Worm (Caenorhabditis elegans) whole organism, young adult: Measurements from ENCODE around the gene Y44A6D.5.

ENCODE experiments used
- B0019.2 ChIP-seq: fragments of 200-800 bp; sonication (Bioruptor generic); conservative IDR thresholded peaks from 2 replicates; pipeline ENCODE4 v1.3.6; 2022; ENCODE audit warnings: missing genetic modification reagents, missing genetic modification characterization, missing compliant biosample characterization
- B0261.1 ChIP-seq: sonication (generic microtip); optimal IDR thresholded peaks from 2 replicates; lab custom pipeline; 2016; ENCODE audit warnings: mild to moderate bottlenecking, missing genetic modification characterization, moderate library complexity, missing compliant biosample characterization
- D2030.7 ChIP-seq: fragments of 200-800 bp; sonication (Bioruptor generic); IDR thresholded peaks from 2 replicates; pipeline ENCODE4 v1.3.6; 2022; ENCODE audit warnings: missing genetic modification reagents, missing genetic modification characterization, missing compliant biosample characterization
- F10E7.11 ChIP-seq: sonication (generic microtip); optimal IDR thresholded peaks from 2 replicates; lab custom pipeline; 2017; ENCODE audit warnings: mild to moderate bottlenecking, missing genetic modification characterization, moderate library complexity, missing compliant biosample characterization
- F33H1.4 ChIP-seq: fragments of 200-800 bp; sonication (Bioruptor generic); IDR thresholded peaks from 2 replicates; pipeline ENCODE4 v1.3.6; 2022; ENCODE audit warnings: missing genetic modification reagents, missing genetic modification characterization, missing compliant biosample characterization
- F39B2.1 ChIP-seq: fragments of 200-800 bp; sonication (Bioruptor generic); IDR thresholded peaks from 2 replicates; pipeline ENCODE4 v1.3.6; 2022; ENCODE audit warnings: missing genetic modification reagents, missing genetic modification characterization, missing compliant biosample characterization
- K12H6.12 ChIP-seq: fragments of 200-800 bp; sonication (Bioruptor generic); optimal IDR thresholded peaks from 2 replicates; lab custom pipeline; 2018; ENCODE audit warnings: mild to moderate bottlenecking, missing genetic modification characterization, missing compliant biosample characterization
- Y53F4B.3 ChIP-seq: fragments of 200-800 bp; sonication (Bioruptor generic); IDR thresholded peaks from 2 replicates; pipeline ENCODE4 v1.3.6; 2022; ENCODE audit warnings: missing genetic modification reagents, missing genetic modification characterization, missing compliant biosample characterization
- Y67H2A.10 ChIP-seq: fragments of 200-800 bp; sonication (Bioruptor generic); conservative IDR thresholded peaks from 2 replicates; pipeline ENCODE4 v1.3.6; 2022; ENCODE audit warnings: missing genetic modification reagents, missing genetic modification characterization, missing compliant biosample characterization
- Y79H2A.3 ChIP-seq: fragments of 200-800 bp; sonication (Bioruptor generic); conservative IDR thresholded peaks from 2 replicates; pipeline ENCODE4 v1.3.6; 2022; ENCODE audit warnings: missing genetic modification reagents, missing genetic modification characterization, missing compliant biosample characterization
- akir-1 ChIP-seq: fragments of 200-800 bp; sonication (Bioruptor generic); optimal IDR thresholded peaks from 2 replicates; lab custom pipeline; 2018; ENCODE audit warnings: mild to moderate bottlenecking, missing genetic modification characterization, moderate library complexity, missing compliant biosample characterization
- ama-1 ChIP-seq, 3 experiments: fragments of 150-350 bp in 1 of 3; sonication (generic microtip) in 2 of 3; optimal IDR thresholded peaks; 2 replicates each; lab custom pipeline; 2014 to 2018; ENCODE audit warnings: missing biosample characterization in 2 of 3, missing genetic modification characterization in 2 of 3, missing genetic modification reagents in 2 of 3
- athp-1 ChIP-seq: sonication (generic microtip); optimal IDR thresholded peaks from 2 replicates; lab custom pipeline; 2017; ENCODE audit warnings: mild to moderate bottlenecking, missing genetic modification characterization, missing compliant biosample characterization
- attf-3 ChIP-seq: fragments of 200-800 bp; sonication (Bioruptor generic); conservative IDR thresholded peaks from 2 replicates; pipeline ENCODE4 v1.3.6; 2022; ENCODE audit warnings: missing genetic modification reagents, missing genetic modification characterization, missing compliant biosample characterization
- ceh-27 ChIP-seq: fragments of 200-800 bp; sonication (Bioruptor generic); optimal IDR thresholded peaks from 2 replicates; lab custom pipeline; 2018; ENCODE audit warnings: mild to moderate bottlenecking, missing genetic modification characterization, moderate library complexity, missing compliant biosample characterization
- ceh-58 ChIP-seq: fragments of 200-800 bp; sonication (Bioruptor generic); IDR thresholded peaks from 2 replicates; pipeline ENCODE4 v1.3.6; 2022; ENCODE audit warnings: missing genetic modification characterization, missing compliant biosample characterization
- die-1 ChIP-seq: sonication (generic microtip); optimal IDR thresholded peaks from 2 replicates; lab custom pipeline; 2016; ENCODE audit warnings: missing genotype, mild to moderate bottlenecking, missing genetic modification characterization, missing compliant biosample characterization
- efl-1 ChIP-seq: fragments of 150-350 bp; optimal IDR thresholded peaks from 2 replicates; lab custom pipeline; 2014; ENCODE audit warnings: missing biosample characterization, missing genetic modification reagents, missing genetic modification characterization
- ets-4 ChIP-seq: fragments of 200-800 bp; sonication (Bioruptor generic); optimal IDR thresholded peaks from 2 replicates; lab custom pipeline; 2018; ENCODE audit warnings: mild to moderate bottlenecking, missing genetic modification characterization, missing compliant biosample characterization
- hlh-26 ChIP-seq: fragments of 200-800 bp; sonication (Bioruptor generic); conservative IDR thresholded peaks from 2 replicates; pipeline ENCODE4 v1.3.6; 2022; ENCODE audit warnings: missing genetic modification reagents, missing genetic modification characterization, missing compliant biosample characterization
- hmg-1.2 ChIP-seq: fragments of 200-800 bp; sonication (Bioruptor generic); IDR thresholded peaks from 2 replicates; pipeline ENCODE4 v1.3.6; 2022; ENCODE audit warnings: missing genetic modification reagents, missing genetic modification characterization, missing compliant biosample characterization
- lag-1 ChIP-seq: fragments of 200-800 bp; sonication (Bioruptor generic); IDR thresholded peaks from 2 replicates; pipeline ENCODE4 v1.3.6; 2022; ENCODE audit warnings: missing genetic modification reagents, missing genetic modification characterization, missing compliant biosample characterization
- let-526 ChIP-seq: fragments of 200-800 bp; sonication (Bioruptor generic); IDR thresholded peaks from 2 replicates; pipeline ENCODE4 v1.3.6; 2022; ENCODE audit warnings: missing genetic modification reagents, missing genetic modification characterization, missing compliant biosample characterization
- lin-40 ChIP-seq: sonication (generic microtip); optimal IDR thresholded peaks from 2 replicates; lab custom pipeline; 2016; ENCODE audit warnings: missing genetic modification characterization, mild to moderate bottlenecking, missing compliant biosample characterization, missing genotype, missing genetic modification reagents
- lin-54 ChIP-seq: fragments of 200-800 bp; sonication (Bioruptor generic); optimal IDR thresholded peaks from 2 replicates; lab custom pipeline; 2018; ENCODE audit warnings: mild to moderate bottlenecking, missing genetic modification characterization, missing compliant biosample characterization
- lir-1 ChIP-seq: fragments of 200-800 bp; sonication (Bioruptor generic); conservative IDR thresholded peaks from 2 replicates; pipeline ENCODE4 v1.3.6; 2022; ENCODE audit warnings: missing genetic modification reagents, missing genetic modification characterization, missing compliant biosample characterization
- nfya-2 ChIP-seq: fragments of 200-800 bp; sonication (Bioruptor generic); IDR thresholded peaks from 2 replicates; pipeline ENCODE4 v1.3.6; 2022; ENCODE audit warnings: missing genetic modification reagents, missing genetic modification characterization, missing compliant biosample characterization
- nhr-120 ChIP-seq: fragments of 200-800 bp; sonication (Bioruptor generic); IDR thresholded peaks from 2 replicates; pipeline ENCODE4 v1.3.6; 2022; ENCODE audit warnings: missing genetic modification characterization, missing compliant biosample characterization
- pha-4 ChIP-seq: fragments of 150-350 bp; sonication (generic microtip); optimal IDR thresholded peaks from 2 replicates; lab custom pipeline; 2014; ENCODE audit warnings: missing biosample characterization, missing genetic modification reagents, missing genetic modification characterization
- repo-1 ChIP-seq: sonication (generic microtip); optimal IDR thresholded peaks from 2 replicates; lab custom pipeline; 2017; ENCODE audit warnings: mild to moderate bottlenecking, missing genetic modification characterization, missing compliant biosample characterization
- snpc-1.1 ChIP-seq: sonication (generic microtip); optimal IDR thresholded peaks from 2 replicates; lab custom pipeline; 2017; ENCODE audit warnings: missing genetic modification characterization, mild to moderate bottlenecking, missing compliant biosample characterization, antibody characterized with exemption, moderate library complexity, missing genotype, missing genetic modification reagents; ENCODE audit not compliant: insufficient read depth
- snpc-4 ChIP-seq, 5 experiments: fragments of 150-350 bp in 1 of 5; sonication (generic microtip) in 4 of 5; optimal IDR thresholded peaks; 2 replicates each; lab custom pipeline; 2014 to 2018; ENCODE audit warnings: missing genetic modification characterization in 5 of 5, missing biosample characterization in 3 of 5, antibody characterized with exemption in 2 of 5, mild to moderate bottlenecking in 2 of 5, missing compliant biosample characterization in 2 of 5, missing genotype in 2 of 5, moderate library complexity in 2 of 5, missing genetic modification reagents in 1 of 5
- tbp1 ChIP-seq: fragments of 200-800 bp; sonication (Bioruptor generic); optimal IDR thresholded peaks from 2 replicates; lab custom pipeline; 2018; ENCODE audit warnings: mild to moderate bottlenecking, missing genetic modification characterization, missing compliant biosample characterization
- tlf-1 ChIP-seq: fragments of 200-800 bp; sonication (Bioruptor generic); optimal IDR thresholded peaks from 2 replicates; lab custom pipeline; 2018; ENCODE audit warnings: mild to moderate bottlenecking, missing genetic modification characterization, missing compliant biosample characterization
- unc-62 ChIP-seq: fragments of 150-350 bp; optimal IDR thresholded peaks from 2 replicates; lab custom pipeline; 2014; ENCODE audit warnings: missing biosample characterization, missing genetic modification reagents, missing genetic modification characterization
- ztf-18 ChIP-seq: sonication (generic microtip); optimal IDR thresholded peaks from 2 replicates; lab custom pipeline; 2016; ENCODE audit warnings: missing genotype, mild to moderate bottlenecking, missing genetic modification characterization, missing compliant biosample characterization
- ztf-28 ChIP-seq: fragments of 200-800 bp; sonication (Bioruptor generic); IDR thresholded peaks from 2 replicates; pipeline ENCODE4 v1.3.6; 2022; ENCODE audit warnings: missing genetic modification reagents, missing genetic modification characterization, missing compliant biosample characterization

Y44A6D.5 gene

ce11 chrV:20814424-20814823 is 11.6 kb upstream of the Y44A6D.5 start, which contains the start of gene Y44A6D.7:
Gene Y44A6D.7 (plus strand): TSS chrV:20814724.
- TF ChIP-seq B0261.1, result no peak
- TF ChIP-seq hlh-26 (GFP tag; lab: Robert Waterston, UW), result no peak
- TF ChIP-seq B0019.2 (GFP tag; lab: Robert Waterston, UW), result no peak
- TF ChIP-seq F10E7.11 (tag; lab: Kevin White, UChicago), result no peak
- no peak for TF ChIP-seq repo-1 (tag; lab: Kevin White, UChicago)
- TF ChIP-seq ztf-18 (tag; lab: Kevin White, UChicago), result no peak
- TF ChIP-seq tlf-1 (GFP tag; lab: Kevin White, UChicago), result no peak
- no peak for TF ChIP-seq snpc-1.1 (tag; lab: Kevin White, UChicago)
- TF ChIP-seq athp-1, result no peak
- TF ChIP-seq efl-1 (GFP tag; lab: Kevin White, UChicago), result no peak

ce11 chrV:20813646-20814045 is 10.8 kb upstream of the Y44A6D.5 start:
- TF ChIP-seq Y67H2A.10 (GFP tag; lab: Robert Waterston, UW) (no peak), lin-54 (no peak), lag-1 (GFP tag; lab: Robert Waterston, UW) (no peak), Y79H2A.3 (GFP tag; lab: Robert Waterston, UW) (no peak), K12H6.12 (no peak), ama-1 (optimal IDR thresholded peaks at IDR 0.05; lab: Kevin White, UChicago) (no peak), ama-1 (GFP tag; optimal IDR thresholded peaks at IDR 0.05; lab: Kevin White, UChicago) (no peak), ets-4 (GFP tag; lab: Kevin White, UChicago) (no peak)
- TF ChIP-seq, all 124 proteins: peak for 0

DNA sequence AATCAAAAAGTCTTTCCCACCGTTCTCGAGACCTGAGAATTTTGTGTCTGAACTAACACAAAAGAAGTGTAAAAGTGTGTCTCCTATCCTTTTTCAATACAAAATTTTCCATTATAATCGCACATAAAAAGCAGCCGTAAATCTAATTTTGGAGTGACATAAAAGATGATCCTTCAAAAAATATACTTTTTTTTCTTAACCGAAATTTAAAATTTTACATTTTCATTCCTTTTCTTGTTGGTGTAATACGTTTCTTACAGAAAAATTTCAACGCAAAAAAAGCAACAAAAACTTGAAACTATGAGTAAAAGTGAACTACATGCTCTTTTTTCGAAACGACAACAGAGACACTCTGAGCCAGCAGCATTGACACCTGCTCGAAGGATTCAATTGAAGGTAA is 4.2 kb upstream of the Y44A6D.5 start, which contains the start of gene Y44A6D.6:
Gene Y44A6D.6, plus strand, starts transcription at position 301 of the 400 bp plus-strand sequence.
- TF ChIP-seq ceh-27 (GFP tag; lab: Kevin White, UChicago) (no peak), let-526 (GFP tag; lab: Robert Waterston, UW) (no peak), F33H1.4 (GFP tag; lab: Robert Waterston, UW) (no peak), lir-1 (no peak), attf-3 (GFP tag; lab: Robert Waterston, UW) (no peak), nfya-2 (GFP tag; lab: Robert Waterston, UW) (no peak), Y53F4B.3 (GFP tag; lab: Robert Waterston, UW) (no peak), akir-1 (no peak), efl-1 (GFP tag; lab: Kevin White, UChicago) (no peak), unc-62 (GFP tag; lab: Kevin White, UChicago) (no peak), die-1 (tag; lab: Kevin White, UChicago) (no peak), hmg-1.2 (GFP tag; lab: Robert Waterston, UW) (no peak), ets-4 (GFP tag; lab: Kevin White, UChicago) (no peak), lin-40 (tag; lab: Kevin White, UChicago) (no peak), pha-4 (no peak), F39B2.1 (GFP tag; lab: Robert Waterston, UW) (no peak), ceh-58 (GFP tag; lab: Robert Waterston, UW) (no peak), nhr-120 (GFP tag; lab: Robert Waterston, UW) (no peak)

ce11 chrV:20803464-20803863 is 658 bp upstream of the Y44A6D.5 start:
- TF ChIP-seq tbp1 (GFP tag; lab: Kevin White, UChicago) (peak; percentile 43), hmg-1.2 (GFP tag; lab: Robert Waterston, UW) (peak; percentile 78), D2030.7 (0 out of 2 replicates have a peak, but pooled peaks have one; percentile 39), snpc-4 (GFP tag; optimal IDR thresholded peaks at IDR 0.05; lab: Kevin White, UChicago) (peak; percentile 65), snpc-4 (tag; optimal IDR thresholded peaks at IDR 0.05; lab: Kevin White, UChicago) (peak; percentile 76 to 96 (median 89)), ztf-28 (0 out of 2 replicates have a peak, but pooled peaks have one; percentile 52), snpc-1.1 (tag; lab: Kevin White, UChicago) (peak; percentile 81)
